Worm (Caenorhabditis elegans): ENCODE measurements around the gene Y94A7B.11.

Gene Y94A7B.11

DNA sequence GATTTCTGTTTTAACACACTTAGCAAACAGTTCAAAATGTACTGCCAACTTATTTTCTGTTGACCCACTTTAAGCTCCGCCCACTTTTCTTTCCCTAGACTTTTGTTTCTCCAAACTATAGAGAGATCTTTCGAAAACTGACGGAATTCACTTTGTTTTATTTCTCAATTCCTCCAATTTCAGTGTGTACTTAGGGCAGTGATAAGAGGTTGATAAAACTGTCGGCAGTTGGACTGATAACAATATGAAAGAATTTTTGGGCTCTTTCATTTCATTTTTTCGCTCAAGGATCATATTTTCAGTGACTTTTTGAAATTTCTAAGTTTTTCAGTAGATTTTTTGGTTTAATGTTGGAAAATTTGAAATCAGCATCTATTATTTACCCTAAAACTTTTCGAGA, 47.4 kb downstream of the Y94A7B.11 start (continued):
- TF ChIP-seq nhr-237 (tag; optimal IDR thresholded peaks at IDR 0.05): no peak
- peak; percentile 31 for TF ChIP-seq dve-1 (tag; optimal IDR thresholded peaks at IDR 0.05; ENCODE audit: insufficient read depth)
- TF ChIP-seq snpc-1.2 (GFP tag; IDR thresholded peaks at IDR 0.05): no peak
- TF ChIP-seq ZK337.2 (GFP tag; IDR thresholded peaks at IDR 0.05): no peak
- no peak for TF ChIP-seq madf-9 (GFP tag; conservative IDR thresholded peaks at IDR 0.05)

Data from whole organism, L4 larva.